Fruit fly (Drosophila melanogaster) S2 (cell line): Measurements from ENCODE around the gene atilla.

Experiments used
- CG8478 ChIP-seq: fragments of >200 bp; optimal IDR thresholded peaks from 2 replicates; lab custom pipeline; 2018
- CTCF ChIP-seq, 2 experiments: fragments of >200 bp; optimal IDR thresholded peaks; 2 replicates each; lab custom pipeline; 2018

dm6 chr2L:12161467-12161866, 16.2 kb downstream of the atilla start, which contains the start of gene CG31861:
- TF ChIP-seq CTCF (optimal IDR thresholded peaks at IDR 0.05; lab: Kevin White, UChicago) (no peak), CG8478 (no peak)
